Worm (Caenorhabditis elegans) whole organism, young adult: ENCODE data around the gene glb-31.

Experiments
- C06A6.2 ChIP-seq: fragments of 200-800 bp; sonication (Bioruptor generic); conservative IDR thresholded peaks from 2 replicates; pipeline ENCODE4 v1.3.6; 2022; ENCODE audit warnings: missing genetic modification characterization, missing compliant biosample characterization
- C17E4.6 ChIP-seq: fragments of 200-800 bp; sonication (Bioruptor generic); IDR thresholded peaks from 2 replicates; pipeline ENCODE4 v1.3.6; 2022; ENCODE audit warnings: missing genetic modification reagents, missing genetic modification characterization, missing compliant biosample characterization
- D2030.7 ChIP-seq: fragments of 200-800 bp; sonication (Bioruptor generic); IDR thresholded peaks from 2 replicates; pipeline ENCODE4 v1.3.6; 2022; ENCODE audit warnings: missing genetic modification reagents, missing genetic modification characterization, missing compliant biosample characterization
- F23B12.7 ChIP-seq: sonication (generic microtip); optimal IDR thresholded peaks from 2 replicates; lab custom pipeline; 2017; ENCODE audit warnings: missing genetic modification characterization, mild to moderate bottlenecking, missing compliant biosample characterization, antibody characterized with exemption, moderate library complexity; ENCODE audit not compliant: insufficient read depth
- F33H1.4 ChIP-seq: fragments of 200-800 bp; sonication (Bioruptor generic); IDR thresholded peaks from 2 replicates; pipeline ENCODE4 v1.3.6; 2022; ENCODE audit warnings: missing genetic modification reagents, missing genetic modification characterization, missing compliant biosample characterization
- F39B2.1 ChIP-seq: fragments of 200-800 bp; sonication (Bioruptor generic); IDR thresholded peaks from 2 replicates; pipeline ENCODE4 v1.3.6; 2022; ENCODE audit warnings: missing genetic modification reagents, missing genetic modification characterization, missing compliant biosample characterization
- F49E8.2 ChIP-seq: sonication (generic microtip); optimal IDR thresholded peaks from 3 replicates; lab custom pipeline; 2017; ENCODE audit warnings: missing genetic modification characterization, mild to moderate bottlenecking, missing compliant biosample characterization, antibody characterized with exemption, moderate library complexity; ENCODE audit not compliant: insufficient read depth
- F57A8.1 ChIP-seq: fragments of 200-800 bp; sonication (Bioruptor generic); optimal IDR thresholded peaks from 2 replicates; lab custom pipeline; 2018; ENCODE audit warnings: mild to moderate bottlenecking, missing genetic modification characterization, moderate library complexity, missing compliant biosample characterization
- K11D2.4 ChIP-seq: fragments of 200-800 bp; sonication (Bioruptor generic); IDR thresholded peaks from 2 replicates; pipeline ENCODE4 v1.3.6; 2022; ENCODE audit warnings: missing genetic modification reagents, missing genetic modification characterization, missing compliant biosample characterization
- K12H6.12 ChIP-seq: fragments of 200-800 bp; sonication (Bioruptor generic); optimal IDR thresholded peaks from 2 replicates; lab custom pipeline; 2018; ENCODE audit warnings: mild to moderate bottlenecking, missing genetic modification characterization, missing compliant biosample characterization
- T07F8.4 ChIP-seq: sonication (generic microtip); optimal IDR thresholded peaks from 2 replicates; lab custom pipeline; 2016; ENCODE audit warnings: mild to moderate bottlenecking, missing genetic modification characterization, moderate library complexity, missing compliant biosample characterization
- Y53F4B.3 ChIP-seq: fragments of 200-800 bp; sonication (Bioruptor generic); IDR thresholded peaks from 2 replicates; pipeline ENCODE4 v1.3.6; 2022; ENCODE audit warnings: missing genetic modification reagents, missing genetic modification characterization, missing compliant biosample characterization
- akir-1 ChIP-seq: fragments of 200-800 bp; sonication (Bioruptor generic); optimal IDR thresholded peaks from 2 replicates; lab custom pipeline; 2018; ENCODE audit warnings: mild to moderate bottlenecking, missing genetic modification characterization, moderate library complexity, missing compliant biosample characterization
- attf-5 ChIP-seq: fragments of 200-800 bp; sonication (Bioruptor generic); optimal IDR thresholded peaks from 2 replicates; lab custom pipeline; 2018; ENCODE audit warnings: mild to moderate bottlenecking, missing genetic modification characterization, missing compliant biosample characterization
- cebp-1 ChIP-seq, 2 experiments: fragments of 200-800 bp in 1 of 2; sonication (Bioruptor generic) in 1 of 2; sonication (generic microtip) in 1 of 2; IDR thresholded peaks in 1 of 2; optimal IDR thresholded peaks in 1 of 2; 2 replicates each; pipeline versions ENCODE4 v1.3.6 to Lab custom; 2017 to 2022; ENCODE audit warnings: missing compliant biosample characterization in 2 of 2, missing genetic modification characterization in 2 of 2, mild to moderate bottlenecking in 1 of 2, missing genetic modification reagents in 1 of 2, moderate library complexity in 1 of 2
- ceh-58 ChIP-seq: fragments of 200-800 bp; sonication (Bioruptor generic); IDR thresholded peaks from 2 replicates; pipeline ENCODE4 v1.3.6; 2022; ENCODE audit warnings: missing genetic modification characterization, missing compliant biosample characterization
- ceh-91 ChIP-seq: fragments of 200-800 bp; sonication (Bioruptor generic); IDR thresholded peaks from 2 replicates; pipeline ENCODE4 v1.3.6; 2022; ENCODE audit warnings: missing genetic modification reagents, missing genetic modification characterization, missing compliant biosample characterization
- dox-1 ChIP-seq: fragments of 200-800 bp; sonication (Bioruptor generic); IDR thresholded peaks from 2 replicates; pipeline ENCODE4 v1.3.6; 2022; ENCODE audit warnings: missing genetic modification reagents, missing genetic modification characterization, missing compliant biosample characterization
- dpl-1 ChIP-seq: fragments of 150-350 bp; optimal IDR thresholded peaks from 2 replicates; lab custom pipeline; 2014; ENCODE audit warnings: missing biosample characterization, missing genetic modification reagents, missing genetic modification characterization
- efl-1 ChIP-seq: fragments of 150-350 bp; optimal IDR thresholded peaks from 2 replicates; lab custom pipeline; 2014; ENCODE audit warnings: missing biosample characterization, missing genetic modification reagents, missing genetic modification characterization
- ekl-4 ChIP-seq: fragments of 200-800 bp; sonication (Bioruptor generic); IDR thresholded peaks from 2 replicates; pipeline ENCODE4 v1.3.6; 2022; ENCODE audit warnings: missing genetic modification reagents, missing genetic modification characterization, missing compliant biosample characterization
- hmg-1.2 ChIP-seq: fragments of 200-800 bp; sonication (Bioruptor generic); IDR thresholded peaks from 2 replicates; pipeline ENCODE4 v1.3.6; 2022; ENCODE audit warnings: missing genetic modification reagents, missing genetic modification characterization, missing compliant biosample characterization
- lin-26 ChIP-seq: fragments of 200-800 bp; sonication (Bioruptor generic); IDR thresholded peaks from 2 replicates; pipeline ENCODE4 v1.3.6; 2022; ENCODE audit warnings: missing genetic modification reagents, missing genetic modification characterization, missing compliant biosample characterization
- lin-54 ChIP-seq: fragments of 200-800 bp; sonication (Bioruptor generic); optimal IDR thresholded peaks from 2 replicates; lab custom pipeline; 2018; ENCODE audit warnings: mild to moderate bottlenecking, missing genetic modification characterization, missing compliant biosample characterization
- lsl-1 ChIP-seq: fragments of 200-800 bp; sonication (Bioruptor generic); optimal IDR thresholded peaks from 2 replicates; lab custom pipeline; 2018; ENCODE audit warnings: mild to moderate bottlenecking, missing genetic modification characterization, moderate library complexity, missing compliant biosample characterization
- madf-6 ChIP-seq: fragments of 200-800 bp; sonication (Bioruptor generic); IDR thresholded peaks from 2 replicates; pipeline ENCODE4 v1.3.6; 2022; ENCODE audit warnings: missing genetic modification reagents, missing genetic modification characterization, missing compliant biosample characterization
- madf-8 ChIP-seq: fragments of 200-800 bp; sonication (Bioruptor generic); conservative IDR thresholded peaks from 2 replicates; pipeline ENCODE4 v1.3.6; 2022; ENCODE audit warnings: missing genetic modification reagents, missing genetic modification characterization, missing compliant biosample characterization
- mcd-1 ChIP-seq: fragments of 200-800 bp; sonication (Bioruptor generic); IDR thresholded peaks from 2 replicates; pipeline ENCODE4 v1.3.6; 2022; ENCODE audit warnings: missing genetic modification reagents, missing genetic modification characterization, missing compliant biosample characterization
- mxl-1 ChIP-seq: sonication (generic microtip); optimal IDR thresholded peaks from 2 replicates; lab custom pipeline; 2016; ENCODE audit warnings: missing genetic modification characterization, missing compliant biosample characterization
- nfya-2 ChIP-seq: fragments of 200-800 bp; sonication (Bioruptor generic); IDR thresholded peaks from 2 replicates; pipeline ENCODE4 v1.3.6; 2022; ENCODE audit warnings: missing genetic modification reagents, missing genetic modification characterization, missing compliant biosample characterization
- nhr-80 ChIP-seq: sonication (generic microtip); optimal IDR thresholded peaks from 2 replicates; lab custom pipeline; 2016; ENCODE audit warnings: missing genetic modification characterization, missing compliant biosample characterization
- rcor-1 ChIP-seq: fragments of 200-800 bp; sonication (Bioruptor generic); IDR thresholded peaks from 2 replicates; pipeline ENCODE4 v1.3.6; 2022; ENCODE audit warnings: missing genetic modification reagents, missing genetic modification characterization, missing compliant biosample characterization
- rpc-1 ChIP-seq, 2 experiments: fragments of 150-350 bp in 1 of 2; sonication (generic microtip) in 1 of 2; optimal IDR thresholded peaks; 2 replicates each; lab custom pipeline; 2014 to 2018; ENCODE audit warnings: missing biosample characterization in 1 of 2, missing genetic modification characterization in 1 of 2, missing genetic modification reagents in 1 of 2, missing genotype in 1 of 2
- snpc-1.3 ChIP-seq: sonication (generic microtip); optimal IDR thresholded peaks from 2 replicates; lab custom pipeline; 2017; ENCODE audit warnings: missing genetic modification characterization, mild to moderate bottlenecking, missing compliant biosample characterization, antibody characterized with exemption, moderate library complexity, missing genotype, missing genetic modification reagents; ENCODE audit not compliant: insufficient read depth
- snpc-3.4 ChIP-seq: sonication (generic microtip); optimal IDR thresholded peaks from 2 replicates; lab custom pipeline; 2017; ENCODE audit warnings: missing genetic modification characterization, mild to moderate bottlenecking, missing compliant biosample characterization, antibody characterized with exemption, moderate library complexity, missing genotype, missing genetic modification reagents
- snpc-4 ChIP-seq, 5 experiments: fragments of 150-350 bp in 1 of 5; sonication (generic microtip) in 4 of 5; optimal IDR thresholded peaks; 2 replicates each; lab custom pipeline; 2014 to 2018; ENCODE audit warnings: missing genetic modification characterization in 5 of 5, missing biosample characterization in 3 of 5, antibody characterized with exemption in 2 of 5, mild to moderate bottlenecking in 2 of 5, missing compliant biosample characterization in 2 of 5, missing genotype in 2 of 5, moderate library complexity in 2 of 5, missing genetic modification reagents in 1 of 5
- somi-1 ChIP-seq: fragments of 200-800 bp; sonication (Bioruptor generic); optimal IDR thresholded peaks from 2 replicates; lab custom pipeline; 2018; ENCODE audit warnings: mild to moderate bottlenecking, missing genetic modification characterization, missing compliant biosample characterization
- tbp1 ChIP-seq: fragments of 200-800 bp; sonication (Bioruptor generic); optimal IDR thresholded peaks from 2 replicates; lab custom pipeline; 2018; ENCODE audit warnings: mild to moderate bottlenecking, missing genetic modification characterization, missing compliant biosample characterization
- tbx-9 ChIP-seq: sonication (generic microtip); optimal IDR thresholded peaks from 2 replicates; lab custom pipeline; 2016; ENCODE audit warnings: borderline replicate concordance, missing genetic modification characterization, inconsistent platforms, missing compliant biosample characterization
- unc-62 ChIP-seq: fragments of 150-350 bp; optimal IDR thresholded peaks from 2 replicates; lab custom pipeline; 2014; ENCODE audit warnings: missing biosample characterization, missing genetic modification reagents, missing genetic modification characterization
- xnd-1 ChIP-seq: sonication (generic microtip); optimal IDR thresholded peaks from 2 replicates; lab custom pipeline; 2016; ENCODE audit warnings: missing genotype, missing genetic modification reagents, missing genetic modification characterization, missing compliant biosample characterization
- ztf-22 ChIP-seq: fragments of 200-800 bp; sonication (Bioruptor generic); optimal IDR thresholded peaks from 2 replicates; lab custom pipeline; 2018; ENCODE audit warnings: mild to moderate bottlenecking, missing genetic modification characterization, moderate library complexity, missing compliant biosample characterization
- ztf-26 ChIP-seq: sonication (generic microtip); optimal IDR thresholded peaks from 2 replicates; lab custom pipeline; 2017; ENCODE audit warnings: missing genetic modification characterization, missing compliant biosample characterization
- ztf-28 ChIP-seq: fragments of 200-800 bp; sonication (Bioruptor generic); IDR thresholded peaks from 2 replicates; pipeline ENCODE4 v1.3.6; 2022; ENCODE audit warnings: missing genetic modification reagents, missing genetic modification characterization, missing compliant biosample characterization

glb-31 gene

DNA sequence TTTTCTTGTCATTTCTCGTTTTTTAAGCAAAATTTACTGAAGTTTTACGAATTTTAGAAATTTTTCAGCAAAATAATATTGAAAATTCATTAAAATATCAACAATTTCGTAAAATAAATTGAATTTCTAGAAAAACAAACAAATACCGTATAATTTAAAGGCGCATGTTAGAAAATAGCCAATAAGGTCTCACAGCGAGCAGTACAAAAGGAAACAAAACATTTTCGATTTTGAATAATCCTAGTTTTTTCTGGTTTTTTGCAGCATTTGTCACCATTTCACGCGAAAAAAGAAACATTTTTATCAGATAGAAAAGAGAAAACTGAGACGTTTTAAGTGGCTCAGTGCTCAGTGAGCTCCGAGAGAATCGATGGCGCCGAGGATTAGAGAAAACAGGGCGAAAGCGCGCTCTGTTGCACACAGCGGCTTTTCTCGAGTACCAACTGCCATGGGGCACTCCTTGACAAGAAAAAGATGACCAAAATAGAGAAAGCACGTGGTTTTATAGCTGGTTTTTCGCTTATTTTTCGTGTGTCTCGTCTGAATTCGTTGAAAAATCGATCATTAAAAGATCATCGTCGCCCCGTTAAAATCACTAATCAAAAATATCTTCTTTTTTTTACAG lies 8.6 kb upstream of the glb-31 start, which contains the start of the genes alh-6 and fcho-1 (continued):
- TF ChIP-seq lin-54 (GFP tag; lab: Kevin White, UChicago) (peak; percentile 36), K12H6.12 (no peak), nfya-2 (GFP tag; lab: Robert Waterston, UW) (no peak), efl-1 (GFP tag; lab: Kevin White, UChicago) (peak; percentile 7), lsl-1 (GFP tag; lab: Kevin White, UChicago) (peak; percentile 87), mxl-1 (tag; lab: Kevin White, UChicago) (no peak), C06A6.2 (GFP tag; lab: Robert Waterston, UW) (no peak), dpl-1 (GFP tag; lab: Kevin White, UChicago) (no peak), xnd-1 (tag; lab: Kevin White, UChicago) (peak; percentile 66), madf-6 (GFP tag; lab: Robert Waterston, UW) (peak; percentile 74), ztf-22 (GFP tag; lab: Kevin White, UChicago) (no peak), akir-1 (GFP tag; lab: Kevin White, UChicago) (no peak), snpc-1.3 (tag; lab: Kevin White, UChicago) (no peak), rpc-1 (optimal IDR thresholded peaks at IDR 0.05; lab: Kevin White, UChicago) (no peak), rpc-1 (tag; optimal IDR thresholded peaks at IDR 0.05; lab: Kevin White, UChicago) (no peak), rcor-1 (GFP tag; lab: Robert Waterston, UW) (no peak), tbx-9 (tag; lab: Kevin White, UChicago) (no peak), C17E4.6 (no peak), ztf-28 (GFP tag; lab: Robert Waterston, UW) (no peak), dox-1 (GFP tag; lab: Robert Waterston, UW) (peak; percentile 38; the same call in 1 of the 2 replicates), ceh-58 (GFP tag; lab: Robert Waterston, UW) (no peak), F33H1.4 (GFP tag; lab: Robert Waterston, UW) (peak; percentile 84), D2030.7 (GFP tag; lab: Robert Waterston, UW) (peak; percentile 46), ztf-26 (no peak), snpc-4 (GFP tag; optimal IDR thresholded peaks at IDR 0.05; lab: Kevin White, UChicago) (no peak), snpc-4 (tag; optimal IDR thresholded peaks at IDR 0.05; lab: Kevin White, UChicago) (no peak), madf-8 (GFP tag; lab: Robert Waterston, UW) (peak; percentile 27; the same call in 1 of the 2 replicates), unc-62 (GFP tag; lab: Kevin White, UChicago) (no peak), T07F8.4 (no peak), cebp-1 (GFP tag; IDR thresholded peaks at IDR 0.05; lab: Robert Waterston, UW) (no peak), cebp-1 (tag; optimal IDR thresholded peaks at IDR 0.05; lab: Kevin White, UChicago) (peak; percentile 2), K11D2.4 (GFP tag; lab: Robert Waterston, UW) (no peak), Y53F4B.3 (GFP tag; lab: Robert Waterston, UW) (no peak), attf-5 (no peak), mcd-1 (GFP tag; lab: Robert Waterston, UW) (peak; percentile 55), nhr-80 (tag; lab: Kevin White, UChicago) (no peak), F23B12.7 (no peak)

- TF ChIP-seq efl-1 (GFP tag; lab: Kevin White, UChicago) (peak; percentile 35), madf-6 (GFP tag; lab: Robert Waterston, UW) (peak; percentile 94), ceh-91 (GFP tag; lab: Robert Waterston, UW) (peak; percentile 61; the same call in 1 of the 2 replicates), somi-1 (GFP tag; lab: Kevin White, UChicago) (no peak), tbp1 (peak; percentile 9), snpc-3.4 (tag; lab: Kevin White, UChicago) (peak; percentile 61), hmg-1.2 (GFP tag; lab: Robert Waterston, UW) (0 out of 2 replicates have a peak, but pooled peaks have one; percentile 9), lin-26 (no peak), lsl-1 (GFP tag; lab: Kevin White, UChicago) (peak; percentile 96), F33H1.4 (GFP tag; lab: Robert Waterston, UW) (peak; percentile 94), F49E8.2 (tag; lab: Kevin White, UChicago) (peak; percentile 56), F57A8.1 (GFP tag; lab: Kevin White, UChicago) (no peak), lin-54 (GFP tag; lab: Kevin White, UChicago) (peak; percentile 80), madf-8 (GFP tag; lab: Robert Waterston, UW) (peak; percentile 73), F39B2.1 (GFP tag; lab: Robert Waterston, UW) (no peak), mcd-1 (GFP tag; lab: Robert Waterston, UW) (peak; percentile 45; the same call in 1 of the 2 replicates), D2030.7 (GFP tag; lab: Robert Waterston, UW) (peak; percentile 72), akir-1 (GFP tag; lab: Kevin White, UChicago) (no peak), ekl-4 (GFP tag; lab: Robert Waterston, UW) (0 out of 2 replicates have a peak, but pooled peaks have one; percentile 34)
Measured at ce11 chrII:1306550-1306949, 5.1 kb upstream of the glb-31 start.
